Fruit fly (Drosophila melanogaster) whole organism, prepupa: ENCODE results near the gene Spindly.

ENCODE experiments used
- CG16779 ChIP-seq: fragments of 200-800 bp; sonication (Bioruptor generic); optimal IDR thresholded peaks from 3 replicates; lab custom pipeline; 2017; ENCODE audit warnings: missing biosample characterization, mild to moderate bottlenecking, missing genetic modification characterization
- CG6808 ChIP-seq: fragments of 200-800 bp; sonication (Bioruptor generic); optimal IDR thresholded peaks from 3 replicates; lab custom pipeline; 2017; ENCODE audit warnings: missing biosample characterization, missing genetic modification characterization, mild to moderate bottlenecking, moderate library complexity, missing genetic modification reagents
- Eip75B ChIP-seq: fragments of 200-800 bp; sonication (Bioruptor generic); optimal IDR thresholded peaks from 3 replicates; lab custom pipeline; 2016; ENCODE audit warnings: missing biosample characterization, missing genetic modification characterization
- Hr39 ChIP-seq: fragments of 200-800 bp; sonication (Bioruptor generic); optimal IDR thresholded peaks from 2 replicates; lab custom pipeline; 2016; ENCODE audit warnings: missing biosample characterization, missing genetic modification characterization
- Met ChIP-seq: fragments of 200-800 bp; sonication (Bioruptor generic); optimal IDR thresholded peaks from 3 replicates; lab custom pipeline; 2016; ENCODE audit warnings: missing biosample characterization, missing genetic modification characterization
- Sox102F ChIP-seq: fragments of 200-800 bp; sonication (Bioruptor generic); optimal IDR thresholded peaks from 2 replicates; lab custom pipeline; 2016; ENCODE audit warnings: missing biosample characterization, mild to moderate bottlenecking, missing genetic modification characterization
- Sox15 ChIP-seq: fragments of 200-800 bp; sonication (Bioruptor generic); optimal IDR thresholded peaks from 3 replicates; lab custom pipeline; 2016; ENCODE audit warnings: missing biosample characterization, missing genetic modification characterization
- achi ChIP-seq: fragments of 200-800 bp; sonication (Bioruptor generic); optimal IDR thresholded peaks from 3 replicates; lab custom pipeline; 2016; ENCODE audit warnings: missing biosample characterization, missing genetic modification characterization
- cyc ChIP-seq: fragments of 200-800 bp; sonication (Bioruptor generic); optimal IDR thresholded peaks from 3 replicates; lab custom pipeline; 2016; ENCODE audit warnings: missing biosample characterization, missing genetic modification characterization
- fkh ChIP-seq: fragments of 200-800 bp; sonication (Bioruptor generic); optimal IDR thresholded peaks from 3 replicates; lab custom pipeline; 2017; ENCODE audit warnings: missing biosample characterization, mild to moderate bottlenecking, missing genetic modification characterization, moderate library complexity
- topi ChIP-seq: fragments of 200-800 bp; sonication (Bioruptor generic); optimal IDR thresholded peaks from 3 replicates; lab custom pipeline; 2016; ENCODE audit warnings: missing biosample characterization, missing genetic modification characterization
- vri ChIP-seq: fragments of 200-800 bp; sonication (Bioruptor generic); optimal IDR thresholded peaks from 3 replicates; lab custom pipeline; 2016; ENCODE audit warnings: missing biosample characterization, mild to moderate bottlenecking, missing genetic modification characterization

- TF ChIP-seq achi (GFP tag; lab: Kevin White, UChicago) (peak; percentile 41), Sox102F (GFP tag; lab: Kevin White, UChicago) (peak; percentile 39), Eip75B (GFP tag; lab: Kevin White, UChicago) (peak; percentile 41), Hr39 (GFP tag; lab: Kevin White, UChicago) (peak; percentile 37), vri (GFP tag; lab: Kevin White, UChicago) (peak; percentile 4), fkh (no peak), cyc (peak; percentile 36), topi (GFP tag; lab: Kevin White, UChicago) (peak; percentile 41), Sox15 (no peak), CG16779 (tag; lab: Kevin White, UChicago) (no peak), Met (peak; percentile 38), CG6808 (peak; percentile 69)
Measured at dm6 chr2L:3562435-3562834, 32.3 kb upstream of the Spindly start.
